Worm (Caenorhabditis elegans) whole organism, young adult: ENCODE results near the gene F10E9.5.

ENCODE experiments used
- B0035.1 ChIP-seq: sonication (generic microtip); optimal IDR thresholded peaks from 2 replicates; lab custom pipeline; 2016; ENCODE audit warnings: missing genetic modification characterization, mild to moderate bottlenecking, missing compliant biosample characterization, missing genotype, missing genetic modification reagents
- B0261.1 ChIP-seq: sonication (generic microtip); optimal IDR thresholded peaks from 2 replicates; lab custom pipeline; 2016; ENCODE audit warnings: mild to moderate bottlenecking, missing genetic modification characterization, moderate library complexity, missing compliant biosample characterization
- C06A6.2 ChIP-seq: fragments of 200-800 bp; sonication (Bioruptor generic); conservative IDR thresholded peaks from 2 replicates; pipeline ENCODE4 v1.3.6; 2022; ENCODE audit warnings: missing genetic modification characterization, missing compliant biosample characterization
- F10E7.11 ChIP-seq: sonication (generic microtip); optimal IDR thresholded peaks from 2 replicates; lab custom pipeline; 2017; ENCODE audit warnings: mild to moderate bottlenecking, missing genetic modification characterization, moderate library complexity, missing compliant biosample characterization
- F23B12.7 ChIP-seq: sonication (generic microtip); optimal IDR thresholded peaks from 2 replicates; lab custom pipeline; 2017; ENCODE audit warnings: missing genetic modification characterization, mild to moderate bottlenecking, missing compliant biosample characterization, antibody characterized with exemption, moderate library complexity; ENCODE audit not compliant: insufficient read depth
- F49E8.2 ChIP-seq: sonication (generic microtip); optimal IDR thresholded peaks from 3 replicates; lab custom pipeline; 2017; ENCODE audit warnings: missing genetic modification characterization, mild to moderate bottlenecking, missing compliant biosample characterization, antibody characterized with exemption, moderate library complexity; ENCODE audit not compliant: insufficient read depth
- K11D2.4 ChIP-seq: fragments of 200-800 bp; sonication (Bioruptor generic); IDR thresholded peaks from 2 replicates; pipeline ENCODE4 v1.3.6; 2022; ENCODE audit warnings: missing genetic modification reagents, missing genetic modification characterization, missing compliant biosample characterization
- Y53F4B.3 ChIP-seq: fragments of 200-800 bp; sonication (Bioruptor generic); IDR thresholded peaks from 2 replicates; pipeline ENCODE4 v1.3.6; 2022; ENCODE audit warnings: missing genetic modification reagents, missing genetic modification characterization, missing compliant biosample characterization
- Y79H2A.3 ChIP-seq: fragments of 200-800 bp; sonication (Bioruptor generic); conservative IDR thresholded peaks from 2 replicates; pipeline ENCODE4 v1.3.6; 2022; ENCODE audit warnings: missing genetic modification reagents, missing genetic modification characterization, missing compliant biosample characterization
- ZK185.1 ChIP-seq: sonication (generic microtip); optimal IDR thresholded peaks from 2 replicates; lab custom pipeline; 2016; ENCODE audit warnings: mild to moderate bottlenecking, missing genetic modification characterization, missing compliant biosample characterization; ENCODE audit not compliant: poor library complexity, severe bottlenecking
- aptf-3 ChIP-seq: fragments of 200-800 bp; sonication (Bioruptor generic); IDR thresholded peaks from 2 replicates; pipeline ENCODE4 v1.3.6; 2022; ENCODE audit warnings: missing genetic modification characterization, missing compliant biosample characterization
- attf-5 ChIP-seq: fragments of 200-800 bp; sonication (Bioruptor generic); optimal IDR thresholded peaks from 2 replicates; lab custom pipeline; 2018; ENCODE audit warnings: mild to moderate bottlenecking, missing genetic modification characterization, missing compliant biosample characterization
- bed-1 ChIP-seq: fragments of 200-800 bp; sonication (Bioruptor generic); IDR thresholded peaks from 2 replicates; pipeline ENCODE4 v1.3.6; 2022; ENCODE audit warnings: missing genetic modification reagents, missing genetic modification characterization, missing compliant biosample characterization
- cebp-1 ChIP-seq, 2 experiments: fragments of 200-800 bp in 1 of 2; sonication (Bioruptor generic) in 1 of 2; sonication (generic microtip) in 1 of 2; IDR thresholded peaks in 1 of 2; optimal IDR thresholded peaks in 1 of 2; 2 replicates each; pipeline versions ENCODE4 v1.3.6 to Lab custom; 2017 to 2022; ENCODE audit warnings: missing compliant biosample characterization in 2 of 2, missing genetic modification characterization in 2 of 2, mild to moderate bottlenecking in 1 of 2, missing genetic modification reagents in 1 of 2, moderate library complexity in 1 of 2
- ceh-100 ChIP-seq: fragments of 200-800 bp; sonication (Bioruptor generic); IDR thresholded peaks from 2 replicates; pipeline ENCODE4 v1.3.6; 2022; ENCODE audit warnings: missing genetic modification reagents, missing genetic modification characterization, missing compliant biosample characterization
- ceh-91 ChIP-seq: fragments of 200-800 bp; sonication (Bioruptor generic); IDR thresholded peaks from 2 replicates; pipeline ENCODE4 v1.3.6; 2022; ENCODE audit warnings: missing genetic modification reagents, missing genetic modification characterization, missing compliant biosample characterization
- dox-1 ChIP-seq: fragments of 200-800 bp; sonication (Bioruptor generic); IDR thresholded peaks from 2 replicates; pipeline ENCODE4 v1.3.6; 2022; ENCODE audit warnings: missing genetic modification reagents, missing genetic modification characterization, missing compliant biosample characterization
- ekl-4 ChIP-seq: fragments of 200-800 bp; sonication (Bioruptor generic); IDR thresholded peaks from 2 replicates; pipeline ENCODE4 v1.3.6; 2022; ENCODE audit warnings: missing genetic modification reagents, missing genetic modification characterization, missing compliant biosample characterization
- hlh-26 ChIP-seq: fragments of 200-800 bp; sonication (Bioruptor generic); conservative IDR thresholded peaks from 2 replicates; pipeline ENCODE4 v1.3.6; 2022; ENCODE audit warnings: missing genetic modification reagents, missing genetic modification characterization, missing compliant biosample characterization
- hmg-20 ChIP-seq: fragments of 200-800 bp; sonication (Bioruptor generic); IDR thresholded peaks from 2 replicates; pipeline ENCODE4 v1.3.6; 2022; ENCODE audit warnings: missing genetic modification reagents, missing genetic modification characterization, missing compliant biosample characterization
- lin-26 ChIP-seq: fragments of 200-800 bp; sonication (Bioruptor generic); IDR thresholded peaks from 2 replicates; pipeline ENCODE4 v1.3.6; 2022; ENCODE audit warnings: missing genetic modification reagents, missing genetic modification characterization, missing compliant biosample characterization
- lir-1 ChIP-seq: fragments of 200-800 bp; sonication (Bioruptor generic); conservative IDR thresholded peaks from 2 replicates; pipeline ENCODE4 v1.3.6; 2022; ENCODE audit warnings: missing genetic modification reagents, missing genetic modification characterization, missing compliant biosample characterization
- lsy-27 ChIP-seq: sonication (generic microtip); optimal IDR thresholded peaks from 2 replicates; lab custom pipeline; 2017; ENCODE audit warnings: missing genetic modification characterization, mild to moderate bottlenecking, missing compliant biosample characterization, antibody characterized with exemption, missing genotype, borderline replicate concordance; ENCODE audit not compliant: insufficient read depth
- madf-10 ChIP-seq: sonication (generic microtip); optimal IDR thresholded peaks from 2 replicates; lab custom pipeline; 2016; ENCODE audit warnings: mild to moderate bottlenecking, missing genetic modification characterization, missing compliant biosample characterization
- madf-8 ChIP-seq: fragments of 200-800 bp; sonication (Bioruptor generic); conservative IDR thresholded peaks from 2 replicates; pipeline ENCODE4 v1.3.6; 2022; ENCODE audit warnings: missing genetic modification reagents, missing genetic modification characterization, missing compliant biosample characterization
- mcd-1 ChIP-seq: fragments of 200-800 bp; sonication (Bioruptor generic); IDR thresholded peaks from 2 replicates; pipeline ENCODE4 v1.3.6; 2022; ENCODE audit warnings: missing genetic modification reagents, missing genetic modification characterization, missing compliant biosample characterization
- nhr-120 ChIP-seq: fragments of 200-800 bp; sonication (Bioruptor generic); IDR thresholded peaks from 2 replicates; pipeline ENCODE4 v1.3.6; 2022; ENCODE audit warnings: missing genetic modification characterization, missing compliant biosample characterization
- nhr-179 ChIP-seq: sonication (generic microtip); optimal IDR thresholded peaks from 2 replicates; lab custom pipeline; 2016; ENCODE audit warnings: mild to moderate bottlenecking, missing genetic modification characterization, missing compliant biosample characterization
- nhr-80 ChIP-seq: sonication (generic microtip); optimal IDR thresholded peaks from 2 replicates; lab custom pipeline; 2016; ENCODE audit warnings: missing genetic modification characterization, missing compliant biosample characterization
- rec-8 ChIP-seq, 2 experiments: sonication (generic microtip); optimal IDR thresholded peaks; 2 replicates each; lab custom pipeline; 2016; ENCODE audit warnings: mild to moderate bottlenecking in 2 of 2, missing genetic modification characterization in 2 of 2, missing genetic modification reagents in 2 of 2, missing genotype in 2 of 2, missing biosample characterization in 1 of 2, missing compliant biosample characterization in 1 of 2, moderate library complexity in 1 of 2
- snpc-3.4 ChIP-seq: sonication (generic microtip); optimal IDR thresholded peaks from 2 replicates; lab custom pipeline; 2017; ENCODE audit warnings: missing genetic modification characterization, mild to moderate bottlenecking, missing compliant biosample characterization, antibody characterized with exemption, moderate library complexity, missing genotype, missing genetic modification reagents
- somi-1 ChIP-seq: fragments of 200-800 bp; sonication (Bioruptor generic); optimal IDR thresholded peaks from 2 replicates; lab custom pipeline; 2018; ENCODE audit warnings: mild to moderate bottlenecking, missing genetic modification characterization, missing compliant biosample characterization
- ztf-25 ChIP-seq: fragments of 200-800 bp; sonication (Bioruptor generic); IDR thresholded peaks from 2 replicates; pipeline ENCODE4 v1.3.6; 2022; ENCODE audit warnings: missing genetic modification reagents, missing genetic modification characterization, missing compliant biosample characterization
- ztf-3 ChIP-seq: fragments of 200-800 bp; sonication (Bioruptor generic); optimal IDR thresholded peaks from 2 replicates; lab custom pipeline; 2018; ENCODE audit warnings: mild to moderate bottlenecking, missing genetic modification characterization, missing compliant biosample characterization

F10E9.5 gene

ce11 chrIII:8263377-8263776, 44.0 kb upstream of the F10E9.5 start, which contains the start of gene col-91:
TSS of gene col-91 (minus strand) at chrIII:8263664.
- no peak for TF ChIP-seq ZK185.1 (tag; lab: Kevin White, UChicago)

ce11 chrIII:8265753-8266152, 41.6 kb upstream of the F10E9.5 start, which contains the start of gene mrps-9:
TSS of gene mrps-9 (plus strand) at chrIII:8266062.
- TF ChIP-seq F10E7.11 (no peak), snpc-3.4 (no peak), nhr-179 (tag; lab: Kevin White, UChicago) (no peak), mcd-1 (GFP tag; lab: Robert Waterston, UW) (peak; percentile 86)
- TF ChIP-seq, all 124 proteins: peak for 1

- peak; percentile 35; the same call in 1 of the 2 replicates for TF ChIP-seq dox-1 (GFP tag; lab: Robert Waterston, UW)
- peak; percentile 29 for TF ChIP-seq F23B12.7 (tag; lab: Kevin White, UChicago)
- TF ChIP-seq mcd-1 (GFP tag; lab: Robert Waterston, UW): 0 out of 2 replicates have a peak, but pooled peaks have one; percentile 21
- TF ChIP-seq C06A6.2 (GFP tag; lab: Robert Waterston, UW): no peak
- TF ChIP-seq attf-5 (GFP tag; lab: Kevin White, UChicago): peak; percentile 44
- no peak for TF ChIP-seq B0261.1
- TF ChIP-seq cebp-1 (GFP tag; IDR thresholded peaks at IDR 0.05; lab: Robert Waterston, UW): no peak
- TF ChIP-seq cebp-1 (tag; optimal IDR thresholded peaks at IDR 0.05; lab: Kevin White, UChicago): no peak
- peak; percentile 53 for TF ChIP-seq nhr-80 (tag; lab: Kevin White, UChicago)
- no peak for TF ChIP-seq ceh-100
- TF ChIP-seq, all 124 proteins: peak for 5
Observed at ce11 chrIII:8268296-8268695, 39.1 kb upstream of the F10E9.5 start, which contains the start of the genes F09G8.7 and crn-7. TSS of gene F09G8.7 (minus strand) at chrIII:8268355. TSS of gene crn-7 (plus strand) at chrIII:8268531.

DNA sequence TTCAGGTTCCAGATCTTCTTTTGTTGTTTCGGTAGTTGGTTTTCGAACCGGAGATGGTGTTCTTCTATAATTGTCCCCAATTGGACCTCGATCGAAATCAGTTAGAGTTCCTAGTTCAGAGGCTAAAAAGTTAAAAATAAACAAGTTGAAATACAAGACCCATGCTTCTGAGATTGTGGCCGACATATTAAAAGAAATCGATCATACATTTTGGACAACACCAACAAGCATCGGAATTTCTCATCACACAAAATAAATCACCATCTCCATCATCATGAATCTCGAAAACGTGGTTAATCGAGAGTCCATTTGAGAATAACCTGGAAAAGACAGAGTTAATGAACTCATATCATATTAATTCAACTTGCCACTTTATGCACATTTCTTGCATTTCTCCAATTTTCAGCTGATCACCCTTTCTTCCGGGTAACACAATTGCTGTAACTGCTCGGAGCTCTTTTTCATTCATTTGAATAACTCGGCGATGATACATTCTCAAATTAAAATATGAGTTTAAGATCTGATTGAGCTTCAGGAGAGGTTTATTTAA, 35.6 kb upstream of the F10E9.5 start, which contains the start of the genes mps-4 and F09G8.10:
Gene mps-4 (minus strand): TSS at position 101 of the 550 bp plus-strand sequence.
Gene F09G8.10 (minus strand): TSS at position 500 of the 550 bp plus-strand sequence.
- no peak for TF ChIP-seq rec-8 (tag; optimal IDR thresholded peaks at IDR 0.05; lab: Kevin White, UChicago)
- TF ChIP-seq lsy-27 (tag; lab: Kevin White, UChicago): no peak
- no peak for TF ChIP-seq F49E8.2
- TF ChIP-seq Y53F4B.3 (GFP tag; lab: Robert Waterston, UW): no peak
- no peak for TF ChIP-seq attf-5 (GFP tag; lab: Kevin White, UChicago)
- TF ChIP-seq somi-1 (GFP tag; lab: Kevin White, UChicago): no peak

- TF ChIP-seq ztf-3 (no peak), madf-8 (GFP tag; lab: Robert Waterston, UW) (no peak), ceh-91 (GFP tag; lab: Robert Waterston, UW) (no peak), aptf-3 (GFP tag; lab: Robert Waterston, UW) (no peak), ekl-4 (GFP tag; lab: Robert Waterston, UW) (no peak), madf-10 (tag; lab: Kevin White, UChicago) (no peak), mcd-1 (GFP tag; lab: Robert Waterston, UW) (no peak), C06A6.2 (GFP tag; lab: Robert Waterston, UW) (no peak), K11D2.4 (GFP tag; lab: Robert Waterston, UW) (no peak), Y53F4B.3 (GFP tag; lab: Robert Waterston, UW) (no peak), nhr-120 (GFP tag; lab: Robert Waterston, UW) (no peak), lin-26 (GFP tag; lab: Robert Waterston, UW) (no peak), hlh-26 (GFP tag; lab: Robert Waterston, UW) (no peak), hmg-20 (GFP tag; lab: Robert Waterston, UW) (no peak), ztf-25 (GFP tag; lab: Robert Waterston, UW) (no peak), B0035.1 (tag; lab: Kevin White, UChicago) (no peak), Y79H2A.3 (no peak), dox-1 (GFP tag; lab: Robert Waterston, UW) (no peak), lir-1 (no peak), bed-1 (no peak)
Observed at ce11 chrIII:8275871-8276270, 31.5 kb upstream of the F10E9.5 start, which contains the start of gene clec-160. TSS of gene clec-160 (minus strand) at chrIII:8275971.
